Fruit fly (Drosophila melanogaster): ENCODE results near the gene trv.

DNA sequence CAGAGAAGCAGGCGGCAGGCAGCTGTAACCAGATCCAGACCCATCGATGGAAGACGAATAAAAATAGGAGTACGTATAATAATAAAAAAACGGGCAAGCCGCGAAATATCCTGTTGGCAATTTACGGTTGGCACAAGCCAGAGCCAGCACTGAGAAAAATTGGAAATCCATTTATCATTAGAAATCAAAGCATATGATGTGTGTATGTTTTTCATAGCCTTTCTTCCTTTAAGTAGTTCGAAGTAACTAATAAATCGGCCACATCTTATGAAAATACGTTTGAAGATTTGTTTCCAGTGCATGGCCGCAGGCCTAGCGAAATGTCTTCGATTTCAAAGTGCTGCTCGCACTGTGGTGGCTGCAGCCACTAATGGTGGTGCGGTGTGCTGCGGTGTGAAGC lies 90.4 kb downstream of the trv start:
- no peak for TF ChIP-seq toe (GFP tag; optimal IDR thresholded peaks at IDR 0.05)
- no peak for TF ChIP-seq Mnt (GFP tag; optimal IDR thresholded peaks at IDR 0.05)
- TF ChIP-seq CG1620 (GFP tag; optimal IDR thresholded peaks at IDR 0.05) = no peak
- TF ChIP-seq CG5204 (GFP tag; optimal IDR thresholded peaks at IDR 0.05) = no peak
- no peak for TF ChIP-seq ovo (GFP tag; optimal IDR thresholded peaks at IDR 0.05)
- TF ChIP-seq tj (GFP tag; optimal IDR thresholded peaks at IDR 0.05) = no peak
- TF ChIP-seq kay (GFP tag; ENCODE audit: borderline replicate concordance) = no peak
- TF ChIP-seq cnc (optimal IDR thresholded peaks at IDR 0.05) = no peak
- TF ChIP-seq Crg-1 (GFP tag; optimal IDR thresholded peaks at IDR 0.05) = no peak
- TF ChIP-seq CG14711 (tag; optimal IDR thresholded peaks at IDR 0.05) = no peak
- no peak for TF ChIP-seq CG7045 (GFP tag; optimal IDR thresholded peaks at IDR 0.05)
- no peak for TF ChIP-seq pad (GFP tag; optimal IDR thresholded peaks at IDR 0.05)
